Fruit fly (Drosophila melanogaster) Kc167 (cell line): ENCODE results near the gene CG44094.

Experiments
- h ChIP-seq: fragments of >200 bp; optimal IDR thresholded peaks from 3 replicates; lab custom pipeline; 2018; ENCODE audit warnings: missing external identifiers
- psq ChIP-seq: fragments of >200 bp; optimal IDR thresholded peaks from 2 replicates; lab custom pipeline; 2017; ENCODE audit warnings: missing external identifiers

- TF ChIP-seq psq (lab: Kevin White, UChicago) (no peak), h (lab: Kevin White, UChicago) (no peak)
Measured at dm6 chr3R:14569411-14570107, 6.9 kb downstream of the CG44094 start, which contains the start of gene Cys.
